Worm (Caenorhabditis elegans) whole organism, L1 larva: ENCODE data around the gene ins-15.

Experiments used
- ama-1 ChIP-seq: fragments of 150-350 bp; optimal IDR thresholded peaks from 2 replicates; lab custom pipeline; 2014
- dsc-1 ChIP-seq: sonication (generic microtip); optimal IDR thresholded peaks from 2 replicates; lab custom pipeline; 2016; ENCODE audit warnings: mild to moderate bottlenecking, missing genetic modification characterization, missing compliant biosample characterization
- egl-13 ChIP-seq: sonication (generic microtip); optimal IDR thresholded peaks from 2 replicates; lab custom pipeline; 2016; ENCODE audit warnings: missing genotype, missing genetic modification reagents, missing genetic modification characterization, missing compliant biosample characterization
- lin-39 ChIP-seq: fragments of 150-350 bp; optimal IDR thresholded peaks from 2 replicates; lab custom pipeline; 2014; ENCODE audit warnings: missing biosample characterization, missing genetic modification reagents, missing genetic modification characterization
- lsy-2 ChIP-seq, 2 experiments: fragments of 150-350 bp; optimal IDR thresholded peaks; 2 replicates each; lab custom pipeline; 2014; ENCODE audit warnings: missing biosample characterization in 2 of 2, missing genetic modification characterization in 2 of 2
- nhr-28 ChIP-seq: fragments of 150-350 bp; optimal IDR thresholded peaks from 2 replicates; lab custom pipeline; 2014; ENCODE audit warnings: missing biosample characterization, missing genetic modification characterization
- rnt-1 ChIP-seq: sonication (generic microtip); optimal IDR thresholded peaks from 2 replicates; lab custom pipeline; 2016; ENCODE audit warnings: mild to moderate bottlenecking, missing genetic modification characterization, moderate library complexity, missing compliant biosample characterization
- snpc-4 ChIP-seq: fragments of 150-350 bp; optimal IDR thresholded peaks from 2 replicates; lab custom pipeline; 2014; ENCODE audit warnings: missing biosample characterization, missing genetic modification characterization
- sox-4 ChIP-seq: sonication (generic microtip); optimal IDR thresholded peaks from 2 replicates; lab custom pipeline; 2016; ENCODE audit warnings: missing genetic modification characterization, missing compliant biosample characterization
- sup-37 ChIP-seq: fragments of 200-800 bp; sonication (Bioruptor generic); optimal IDR thresholded peaks from 2 replicates; lab custom pipeline; 2018; ENCODE audit warnings: mild to moderate bottlenecking, missing genetic modification characterization, missing compliant biosample characterization
- tbx-2 ChIP-seq: sonication (generic microtip); optimal IDR thresholded peaks from 2 replicates; lab custom pipeline; 2016; ENCODE audit warnings: missing genetic modification characterization, missing compliant biosample characterization

DNA sequence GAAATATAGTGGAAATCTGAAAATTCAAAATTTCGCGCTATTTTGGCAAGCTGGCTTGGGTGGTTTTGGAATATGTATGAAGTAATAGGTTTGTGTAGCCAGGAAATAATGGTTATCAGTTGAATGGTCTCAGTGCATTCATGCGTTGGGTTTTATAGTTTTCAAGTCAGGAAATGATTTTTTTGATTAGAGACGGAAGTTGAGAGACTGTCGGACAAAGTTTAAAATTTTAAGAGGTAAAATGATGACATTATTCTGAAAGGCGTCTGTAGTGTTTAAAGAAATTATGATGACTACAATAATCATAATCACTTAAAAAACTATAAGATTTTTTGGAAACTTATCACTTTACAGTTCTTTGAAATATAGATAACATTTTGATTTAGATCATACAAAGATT, 43.1 kb downstream of the ins-15 start, which contains the start of gene C18H9.6:
- TF ChIP-seq rnt-1 (tag; lab: Kevin White, UChicago), result no peak
- TF ChIP-seq snpc-4, result no peak
- no peak for TF ChIP-seq ama-1 (lab: Kevin White, UChicago)
- no peak for TF ChIP-seq sup-37 (GFP tag; lab: Kevin White, UChicago)
- no peak for TF ChIP-seq sox-4 (tag; lab: Kevin White, UChicago)
- no peak for TF ChIP-seq tbx-2
- no peak for TF ChIP-seq lsy-2 (tag; optimal IDR thresholded peaks at IDR 0.05; lab: Kevin White, UChicago)
- no peak for TF ChIP-seq egl-13 (tag; lab: Kevin White, UChicago)
- no peak for TF ChIP-seq nhr-28 (tag; lab: Kevin White, UChicago)
- TF ChIP-seq dsc-1 (tag; lab: Kevin White, UChicago), result no peak
- no peak for TF ChIP-seq lin-39
